Fruit fly (Drosophila melanogaster) whole organism, adult: ENCODE data around the gene fliI.

ENCODE experiments used
- CG1620 ChIP-seq: fragments of 200-800 bp; sonication (Bioruptor generic); optimal IDR thresholded peaks from 2 replicates; lab custom pipeline; 2016; ENCODE audit warnings: missing biosample characterization, missing genetic modification characterization
- toe ChIP-seq: fragments of 200-800 bp; sonication (Bioruptor generic); optimal IDR thresholded peaks from 2 replicates; lab custom pipeline; 2016; ENCODE audit warnings: missing biosample characterization, missing genetic modification characterization

DNA sequence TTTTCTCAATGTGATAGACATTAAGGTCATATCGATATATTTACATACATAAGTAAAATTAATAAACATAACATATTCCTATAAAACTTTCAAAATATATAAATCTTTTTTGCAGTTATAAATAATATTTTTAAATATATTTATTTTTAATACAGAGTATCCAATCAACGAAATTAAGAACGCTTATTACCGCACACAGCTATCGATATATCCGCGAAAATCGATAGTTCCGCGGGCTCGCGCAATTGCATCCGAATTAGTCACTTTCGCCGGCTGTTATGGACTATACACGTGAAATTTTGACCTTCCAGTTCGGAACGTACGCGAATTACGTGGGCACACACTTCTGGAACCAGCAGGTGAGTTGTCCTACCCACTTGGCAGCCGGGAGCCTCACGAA is 49.2 kb downstream of the fliI start, which contains the start of gene mst:
- TF ChIP-seq CG1620 (no peak), toe (GFP tag; lab: Kevin White, UChicago) (no peak)
